Worm (Caenorhabditis elegans): ENCODE measurements around the gene F13E9.11.

ce11 chrIV:10879542-10879941 lies 10.6 kb upstream of the F13E9.11 start, which contains the start of gene sdz-13:
- TF ChIP-seq flt-1 (GFP tag; IDR thresholded peaks at IDR 0.05), result no peak
- no peak for TF ChIP-seq ztf-23 (GFP tag; IDR thresholded peaks at IDR 0.05)
- TF ChIP-seq cog-1 (tag; optimal IDR thresholded peaks at IDR 0.05), result no peak

Data from whole organism, midembryonic.